Fruit fly (Drosophila melanogaster): Measurements from ENCODE around the gene gzl.

gzl gene

dm6 chr3R:6353624-6354352 lies 28.9 kb upstream of the gzl start:
- TF ChIP-seq CG17801 (GFP tag; optimal IDR thresholded peaks at IDR 0.05; ENCODE audit: partially characterized antibody): peak; percentile 58

- no peak for TF ChIP-seq CG17801 (GFP tag; optimal IDR thresholded peaks at IDR 0.05; ENCODE audit: partially characterized antibody)
Observed at dm6 chr3R:6354408-6354807, 28.3 kb upstream of the gzl start.

dm6 chr3R:6368100-6368499 lies 14.6 kb upstream of the gzl start, which contains the start of gene CG42724:
CG42724 (minus strand) TSS chr3R:6368288.
- no peak for TF ChIP-seq CG17801 (GFP tag; optimal IDR thresholded peaks at IDR 0.05; ENCODE audit: partially characterized antibody)

dm6 chr3R:6368550-6369238 lies 14.0 kb upstream of the gzl start, which contains the start of gene CG10286:
CG10286 (plus strand) TSS chr3R:6368965.
- TF ChIP-seq CG17801 (GFP tag; optimal IDR thresholded peaks at IDR 0.05; ENCODE audit: partially characterized antibody): no peak

DNA sequence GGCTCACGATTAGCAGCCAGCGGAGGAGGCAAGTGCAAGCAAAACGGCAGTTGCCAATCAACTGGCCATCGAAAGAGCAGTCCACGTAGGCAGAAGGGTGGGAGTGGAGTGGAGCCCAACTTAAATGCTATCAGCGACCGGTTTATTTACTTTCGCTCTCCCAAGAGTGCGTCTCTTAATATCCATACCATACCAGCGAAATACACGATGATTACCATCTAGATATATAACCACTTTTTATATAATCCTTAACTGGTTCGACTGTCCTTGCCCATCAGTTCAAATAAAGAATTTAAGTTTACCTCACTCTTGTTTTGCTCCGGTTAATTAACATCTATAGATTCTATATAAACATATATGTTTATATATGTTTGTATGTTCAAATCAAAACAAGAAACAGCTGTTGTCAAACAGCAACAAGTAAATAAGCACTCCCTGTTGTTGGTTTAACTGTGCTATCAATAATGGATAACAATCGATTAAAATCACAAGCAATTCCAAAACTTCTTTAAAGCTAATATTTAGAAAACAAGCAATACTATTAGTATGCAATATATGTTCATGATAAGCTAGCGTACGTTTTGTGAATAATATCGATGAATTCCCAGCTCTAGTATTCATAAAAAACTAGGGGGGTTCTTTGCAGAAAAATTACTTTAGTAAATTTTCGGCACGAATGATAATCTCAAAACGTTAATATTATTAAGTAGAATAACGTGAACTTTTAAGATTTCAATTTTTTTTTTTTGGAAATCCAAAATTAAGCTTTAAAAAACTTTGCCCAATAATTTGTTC lies 9.0 kb upstream of the gzl start:
- TF ChIP-seq CG17801 (GFP tag; optimal IDR thresholded peaks at IDR 0.05; ENCODE audit: partially characterized antibody): no peak

DNA sequence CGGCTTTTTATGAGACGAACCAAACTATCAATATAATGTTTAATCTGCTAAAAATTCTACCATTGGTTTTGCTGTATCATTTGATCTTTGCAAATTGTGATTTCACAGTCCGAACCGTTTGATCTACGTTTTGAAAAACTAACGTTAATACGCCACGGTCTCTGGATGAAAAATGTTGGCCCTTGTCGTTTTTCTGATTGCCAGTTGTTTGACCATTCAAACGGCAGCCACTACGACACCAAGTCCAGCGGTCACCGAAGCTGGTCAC lies 8.5 kb upstream of the gzl start, which contains the start of gene CG42564:
TSS of gene CG42564 (plus strand) at position 169 of the 268 bp plus-strand sequence.
- TF ChIP-seq CG17801 (GFP tag; optimal IDR thresholded peaks at IDR 0.05; ENCODE audit: partially characterized antibody): no peak

DNA sequence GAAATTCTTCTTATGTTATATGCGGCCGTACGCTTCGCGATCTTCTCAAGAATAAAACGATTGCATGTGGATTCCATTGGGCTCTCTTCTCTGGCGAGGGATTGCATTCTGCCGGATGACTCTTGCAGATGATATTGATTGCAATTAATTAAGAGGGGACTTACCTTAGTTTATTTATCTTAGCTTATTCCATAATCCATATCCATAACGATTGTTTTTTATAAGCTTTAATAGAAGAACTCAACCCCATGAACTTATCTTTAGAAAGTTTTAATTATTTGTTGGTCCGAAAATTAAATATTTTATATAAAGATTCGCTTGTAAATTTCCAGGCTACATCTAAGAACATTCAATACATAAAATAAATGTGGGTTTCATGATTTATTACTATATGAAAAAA lies 6.8 kb upstream of the gzl start, which contains the start of gene CRAT:
TSS of gene CRAT (minus strand) at position 101 of the 400 bp plus-strand sequence.
- TF ChIP-seq CG17801 (GFP tag; optimal IDR thresholded peaks at IDR 0.05; ENCODE audit: partially characterized antibody): no peak

- TF ChIP-seq CG17801 (GFP tag; optimal IDR thresholded peaks at IDR 0.05; ENCODE audit: partially characterized antibody): no peak
Observed at dm6 chr3R:6377497-6377896, 5.2 kb upstream of the gzl start, which contains the start of gene CG42537. CG42537 (plus strand) TSS chr3R:6377797.

DNA sequence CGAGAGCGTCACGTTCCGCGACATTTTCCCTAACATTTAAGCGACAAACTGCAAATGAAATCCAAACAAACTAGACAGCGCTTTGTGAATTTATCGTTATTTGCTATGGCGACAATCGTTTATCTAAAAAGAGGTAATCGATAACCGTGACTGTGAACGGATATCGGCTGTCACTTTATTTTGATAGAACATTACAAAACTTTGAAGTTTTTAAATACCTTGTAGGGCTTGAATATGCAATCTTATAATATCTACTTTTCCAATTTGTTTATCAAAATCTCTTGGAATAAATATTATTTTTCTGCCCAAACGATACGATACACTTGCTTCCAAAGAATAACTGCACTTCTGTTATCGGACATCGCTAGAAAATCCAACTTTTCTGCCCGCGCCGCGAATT lies 2.6 kb upstream of the gzl start, which contains the start of the genes CG1024 and TfIIFalpha:
TSS of gene CG1024 (minus strand) at position 200 of the 400 bp plus-strand sequence.
TSS of gene TfIIFalpha (plus strand) at position 339 of the 400 bp plus-strand sequence.
- peak; percentile 24 for TF ChIP-seq CG17801 (GFP tag; optimal IDR thresholded peaks at IDR 0.05; ENCODE audit: partially characterized antibody)

dm6 chr3R:6381784-6382183 lies 930 bp upstream of the gzl start:
- TF ChIP-seq CG17801 (GFP tag; optimal IDR thresholded peaks at IDR 0.05; ENCODE audit: partially characterized antibody): no peak

DNA sequence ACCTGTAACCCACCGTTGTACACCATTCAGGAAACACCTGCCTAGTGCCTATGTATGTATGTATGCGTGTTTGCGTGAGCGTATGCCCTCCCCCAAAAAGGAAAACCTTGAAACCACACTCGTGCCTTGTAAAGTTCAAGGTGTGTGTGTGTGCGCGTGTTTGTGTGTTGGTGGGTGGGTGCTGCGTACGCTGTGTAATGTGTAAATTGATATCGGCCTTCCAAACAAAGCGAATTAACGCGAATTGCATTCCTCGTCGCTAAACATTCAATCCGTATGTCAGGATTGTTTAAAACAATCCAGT lies 704 bp downstream of the gzl start:
- TF ChIP-seq CG17801 (GFP tag; optimal IDR thresholded peaks at IDR 0.05; ENCODE audit: partially characterized antibody): no peak

dm6 chr3R:6388414-6388830 lies 5.7 kb downstream of the gzl start:
- TF ChIP-seq CG17801 (GFP tag; optimal IDR thresholded peaks at IDR 0.05; ENCODE audit: partially characterized antibody): no peak

DNA sequence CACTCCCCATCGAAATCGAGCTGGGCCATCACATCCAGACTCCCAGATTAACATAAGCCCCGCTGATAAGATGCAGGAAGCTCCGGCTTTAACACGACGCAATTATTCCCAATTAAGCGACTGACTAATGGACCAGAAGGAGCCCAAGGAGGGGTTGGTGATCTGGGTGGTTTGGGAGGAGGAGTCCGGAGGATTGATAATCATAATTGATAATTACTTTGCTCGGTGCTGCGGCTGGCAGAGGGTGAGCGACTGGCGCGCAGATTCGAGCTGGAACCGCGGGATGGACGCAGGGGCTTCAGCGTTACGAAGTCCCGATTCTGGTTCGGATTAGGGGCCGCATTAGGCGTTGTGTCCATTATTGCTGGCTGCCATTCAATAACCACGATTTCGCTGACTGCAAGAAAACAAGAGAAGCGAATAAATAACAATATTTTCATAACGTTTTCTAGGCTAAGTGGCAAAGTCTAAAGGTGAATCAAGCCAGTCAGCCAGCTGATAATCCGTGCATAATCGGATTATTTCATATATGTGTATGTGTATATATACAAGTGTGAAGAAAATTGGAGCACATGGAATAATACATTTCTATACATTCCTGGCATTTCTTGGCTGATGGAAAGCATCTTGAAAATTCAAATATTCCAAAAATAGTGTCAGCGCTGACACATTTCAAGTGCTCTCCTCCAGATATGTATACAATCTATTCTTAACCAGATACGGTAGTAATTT lies 11.0 kb downstream of the gzl start:
- no peak for TF ChIP-seq CG17801 (GFP tag; optimal IDR thresholded peaks at IDR 0.05; ENCODE audit: partially characterized antibody)

- TF ChIP-seq CG17801 (GFP tag; optimal IDR thresholded peaks at IDR 0.05; ENCODE audit: partially characterized antibody): no peak
Observed at dm6 chr3R:6394247-6394522, 11.5 kb downstream of the gzl start.

Data from ovary, adult (tissue).